ENCODE assay signal across 2 worm cellular contexts in the genomic region with DNA sequence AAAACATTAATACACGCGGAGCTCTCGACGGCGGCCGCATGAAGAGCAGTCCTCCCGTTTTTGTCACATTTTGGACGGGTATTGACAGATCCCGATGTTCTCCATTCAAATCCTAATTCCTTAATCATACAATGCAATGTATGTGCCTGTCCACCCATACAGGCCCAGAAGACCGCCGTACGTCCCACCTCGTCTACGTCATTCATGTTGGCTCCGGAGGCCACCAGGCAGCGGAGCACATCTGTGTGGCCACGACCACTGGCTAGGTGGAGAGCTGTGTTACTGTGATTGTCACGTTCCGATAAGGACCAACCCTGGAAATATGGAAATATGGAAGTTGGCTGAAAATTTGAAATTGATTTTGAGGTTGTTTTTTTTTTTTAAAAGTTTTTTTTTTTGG.
TF ChIP-seq lines count a peak whose summit lies in the region.

No protein-coding gene starts in this region.

TF ChIP-seq in whole organism, L4 larva, 104 proteins besides CTCF, POLR2A, EP300 and RAD21:
- no peak for TF ChIP-seq dmd-8 (GFP tag; IDR thresholded peaks at IDR 0.05; lab: Robert Waterston, UW)
- 0 out of 4 replicates have a peak, but pooled peaks of 1 of the 2 experiments have one; percentile 21 for TF ChIP-seq madf-5 (GFP tag; IDR thresholded peaks at IDR 0.05; lab: Robert Waterston, UW)
- peak; percentile 80; the same call in 1 of the 2 replicates for TF ChIP-seq F44E2.7 (GFP tag; IDR thresholded peaks at IDR 0.05; lab: Robert Waterston, UW)

TF ChIP-seq in whole organism, young adult, 124 proteins besides CTCF, POLR2A, EP300 and RAD21:
- TF ChIP-seq hmg-20 (GFP tag; IDR thresholded peaks at IDR 0.05; lab: Robert Waterston, UW) (no peak), nhr-120 (GFP tag; IDR thresholded peaks at IDR 0.05; lab: Robert Waterston, UW) (0 out of 2 replicates have a peak, but pooled peaks have one; percentile 60)
